Worm (Caenorhabditis elegans) whole organism, L1 larva: ENCODE results near the gene F53B2.8.

Experiments used
- mdl-1 ChIP-seq, 2 experiments: fragments of 150-350 bp; optimal IDR thresholded peaks; 2 replicates each; lab custom pipeline; 2014 to 2017; ENCODE audit warnings: missing biosample characterization in 2 of 2, missing genetic modification characterization in 2 of 2, inconsistent platforms in 1 of 2
- nhr-85 ChIP-seq: sonication (generic microtip); peaks from one replicate; lab custom pipeline; 2016; ENCODE audit warnings: missing genetic modification characterization, inconsistent platforms, missing compliant biosample characterization
- sox-4 ChIP-seq: sonication (generic microtip); optimal IDR thresholded peaks from 2 replicates; lab custom pipeline; 2016; ENCODE audit warnings: missing genetic modification characterization, missing compliant biosample characterization
- ztf-11 ChIP-seq, 2 experiments: sonication (generic microtip); optimal IDR thresholded peaks; 2 replicates each; lab custom pipeline; 2016 to 2017; ENCODE audit warnings: missing genetic modification characterization in 2 of 2, missing biosample characterization in 1 of 2, missing compliant biosample characterization in 1 of 2

DNA sequence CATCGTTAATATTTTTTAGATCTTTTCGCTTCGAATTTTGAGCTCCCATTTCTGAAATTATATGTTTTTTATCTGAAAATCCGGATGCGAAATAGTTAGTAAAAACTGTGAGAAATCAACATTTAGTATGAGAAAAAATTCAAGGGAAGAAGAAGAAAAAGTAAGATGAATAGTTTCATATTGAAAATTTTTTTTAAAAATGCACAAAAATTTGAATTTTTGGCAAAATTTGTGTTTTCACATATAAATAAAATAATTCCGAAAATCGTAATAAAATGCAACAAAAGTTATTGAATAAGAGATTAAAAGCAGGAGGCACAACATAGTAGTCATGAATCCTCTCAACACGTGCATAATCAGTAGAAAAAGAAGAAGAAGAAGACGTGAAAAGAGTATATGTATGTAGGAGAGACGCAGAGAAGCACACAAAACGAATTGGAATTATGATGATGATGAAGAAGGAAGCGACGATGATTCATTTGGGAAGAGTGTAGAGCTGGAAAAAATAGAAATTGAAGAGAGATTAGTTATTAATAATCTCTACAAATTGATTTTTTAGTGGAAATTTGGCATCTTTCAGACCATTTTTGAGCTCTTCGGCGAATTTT, 38.8 kb upstream of the F53B2.8 start, which contains the start of gene eak-7:
- TF ChIP-seq nhr-85 (tag; lab: Kevin White, UChicago) (no peak), mdl-1 (tag; optimal IDR thresholded peaks at IDR 0.05; lab: Kevin White, UChicago) (no peak), sox-4 (tag; lab: Kevin White, UChicago) (no peak), ztf-11 (tag; optimal IDR thresholded peaks at IDR 0.05; lab: Kevin White, UChicago) (no peak)
